Worm (Caenorhabditis elegans) whole organism, late embryonic: ENCODE measurements around the gene czw-1.
A peak's percentile ranks its signal among the peaks of the same experiment; 100 is the strongest.

Source experiments
- C38D4.7 ChIP-seq: fragments of 200-800 bp; sonication (Bioruptor generic); optimal IDR thresholded peaks from 2 replicates; lab custom pipeline; 2018; ENCODE audit warnings: mild to moderate bottlenecking, missing genetic modification characterization, moderate library complexity, missing compliant biosample characterization
- F13H6.1 ChIP-seq: sonication (generic microtip); optimal IDR thresholded peaks from 2 replicates; lab custom pipeline; 2016; ENCODE audit warnings: missing genetic modification characterization, missing compliant biosample characterization
- Y22D7AL.16 ChIP-seq: sonication (generic microtip); optimal IDR thresholded peaks from 2 replicates; lab custom pipeline; 2016; ENCODE audit warnings: missing genetic modification characterization, missing compliant biosample characterization
- ceh-14 ChIP-seq: sonication (generic microtip); optimal IDR thresholded peaks from 2 replicates; lab custom pipeline; 2016; ENCODE audit warnings: missing genotype, missing genetic modification characterization, missing compliant biosample characterization
- ceh-18 ChIP-seq: sonication (generic microtip); optimal IDR thresholded peaks from 2 replicates; lab custom pipeline; 2016; ENCODE audit warnings: missing genetic modification characterization, missing compliant biosample characterization
- ceh-2 ChIP-seq: sonication (generic microtip); optimal IDR thresholded peaks from 2 replicates; lab custom pipeline; 2016; ENCODE audit warnings: missing genotype, missing genetic modification characterization, missing compliant biosample characterization
- ceh-22 ChIP-seq: sonication (generic microtip); optimal IDR thresholded peaks from 2 replicates; lab custom pipeline; 2017; ENCODE audit warnings: missing biosample characterization, missing genetic modification characterization
- ceh-24 ChIP-seq: sonication (generic microtip); optimal IDR thresholded peaks from 2 replicates; lab custom pipeline; 2016; ENCODE audit warnings: mild to moderate bottlenecking, missing genetic modification characterization, missing compliant biosample characterization
- ceh-30 ChIP-seq: fragments of 150-350 bp; optimal IDR thresholded peaks from 2 replicates; lab custom pipeline; 2014; ENCODE audit warnings: missing biosample characterization, missing genetic modification characterization
- ceh-34 ChIP-seq: sonication (generic microtip); optimal IDR thresholded peaks from 2 replicates; lab custom pipeline; 2016; ENCODE audit warnings: mild to moderate bottlenecking, missing genetic modification characterization, missing compliant biosample characterization
- ceh-48 ChIP-seq: sonication (generic microtip); optimal IDR thresholded peaks from 2 replicates; lab custom pipeline; 2016; ENCODE audit warnings: missing genetic modification characterization, inconsistent platforms, missing compliant biosample characterization
- dmd-4 ChIP-seq: sonication (generic microtip); optimal IDR thresholded peaks from 2 replicates; lab custom pipeline; 2016; ENCODE audit warnings: borderline replicate concordance, missing genetic modification characterization, missing compliant biosample characterization
- dve-1 ChIP-seq: sonication (generic microtip); optimal IDR thresholded peaks from 2 replicates; lab custom pipeline; 2017; ENCODE audit warnings: antibody characterized with exemption, mild to moderate bottlenecking, missing genetic modification characterization, missing compliant biosample characterization
- elt-2 ChIP-seq: sonication (generic microtip); optimal IDR thresholded peaks from 2 replicates; lab custom pipeline; 2016; ENCODE audit warnings: missing genetic modification reagents, missing genetic modification characterization, missing compliant biosample characterization
- elt-4 ChIP-seq: sonication (generic microtip); optimal IDR thresholded peaks from 2 replicates; lab custom pipeline; 2016; ENCODE audit warnings: missing genetic modification characterization, missing compliant biosample characterization
- eyg-1 ChIP-seq: sonication (generic microtip); optimal IDR thresholded peaks from 2 replicates; lab custom pipeline; 2016; ENCODE audit warnings: missing genotype, missing genetic modification characterization, missing compliant biosample characterization
- fax-1 ChIP-seq: sonication (generic microtip); optimal IDR thresholded peaks from 2 replicates; lab custom pipeline; 2016; ENCODE audit warnings: missing genotype, missing genetic modification characterization, missing compliant biosample characterization
- fkh-10 ChIP-seq: fragments of 150-350 bp; optimal IDR thresholded peaks from 2 replicates; lab custom pipeline; 2014; ENCODE audit warnings: missing biosample characterization, missing genetic modification reagents, missing genetic modification characterization
- hlh-30 ChIP-seq: sonication (generic microtip); optimal IDR thresholded peaks from 2 replicates; lab custom pipeline; 2017; ENCODE audit warnings: antibody characterized with exemption, missing genetic modification characterization, missing compliant biosample characterization; ENCODE audit not compliant: insufficient read depth
- lin-11 ChIP-seq: fragments of 200-800 bp; sonication (Bioruptor generic); optimal IDR thresholded peaks from 2 replicates; lab custom pipeline; 2018; ENCODE audit warnings: mild to moderate bottlenecking, missing genetic modification characterization, missing compliant biosample characterization
- pat-9 ChIP-seq: fragments of 200-800 bp; sonication (Bioruptor generic); optimal IDR thresholded peaks from 2 replicates; lab custom pipeline; 2018; ENCODE audit warnings: mild to moderate bottlenecking, missing genetic modification characterization, moderate library complexity, missing compliant biosample characterization
- pha-2 ChIP-seq: sonication (generic microtip); optimal IDR thresholded peaks from 2 replicates; lab custom pipeline; 2017; ENCODE audit warnings: mild to moderate bottlenecking, missing genetic modification characterization, missing compliant biosample characterization
- pha-4 ChIP-seq: fragments of 150-350 bp; optimal IDR thresholded peaks from 2 replicates; lab custom pipeline; 2018; ENCODE audit warnings: missing biosample characterization, missing genetic modification reagents, missing genetic modification characterization
- sdc-2 ChIP-seq: sonication (generic microtip); optimal IDR thresholded peaks from 2 replicates; lab custom pipeline; 2016; ENCODE audit warnings: missing genotype, missing genetic modification characterization, missing compliant biosample characterization
- sox-2 ChIP-seq: fragments of 200-800 bp; sonication (Bioruptor generic); IDR thresholded peaks from 2 replicates; pipeline ENCODE4 v1.3.6; 2022; ENCODE audit warnings: missing genetic modification reagents, missing genetic modification characterization, missing compliant biosample characterization
- syd-9 ChIP-seq: sonication (generic microtip); optimal IDR thresholded peaks from 2 replicates; lab custom pipeline; 2016; ENCODE audit warnings: mild to moderate bottlenecking, missing genetic modification characterization, moderate library complexity, missing compliant biosample characterization
- tbx-2 ChIP-seq: sonication (generic microtip); optimal IDR thresholded peaks from 2 replicates; lab custom pipeline; 2016; ENCODE audit warnings: missing genetic modification characterization, missing compliant biosample characterization
- tbx-7 ChIP-seq: sonication (generic microtip); optimal IDR thresholded peaks from 2 replicates; lab custom pipeline; 2016; ENCODE audit warnings: missing genotype, missing genetic modification characterization, missing compliant biosample characterization
- ttx-3 ChIP-seq: sonication (generic microtip); optimal IDR thresholded peaks from 2 replicates; lab custom pipeline; 2016; ENCODE audit warnings: missing genetic modification reagents, missing genetic modification characterization, missing compliant biosample characterization
- unc-3 ChIP-seq, 2 experiments: fragments of 200-800 bp in 1 of 2; sonication (Bioruptor generic) in 1 of 2; sonication (generic microtip) in 1 of 2; conservative IDR thresholded peaks in 1 of 2; optimal IDR thresholded peaks in 1 of 2; 2 replicates each; pipeline versions ENCODE4 v1.3.6 to Lab custom; 2016 to 2022; ENCODE audit warnings: missing compliant biosample characterization in 2 of 2, missing genetic modification characterization in 2 of 2, missing genetic modification reagents in 1 of 2
- unc-42 ChIP-seq: sonication (generic microtip); optimal IDR thresholded peaks from 2 replicates; lab custom pipeline; 2016; ENCODE audit warnings: missing genotype, missing genetic modification characterization, missing compliant biosample characterization
- unc-55 ChIP-seq: sonication (generic microtip); optimal IDR thresholded peaks from 2 replicates; lab custom pipeline; 2017; ENCODE audit warnings: missing biosample characterization, missing genetic modification reagents, missing genetic modification characterization
- unc-86 ChIP-seq: sonication (generic microtip); optimal IDR thresholded peaks from 2 replicates; lab custom pipeline; 2016; ENCODE audit warnings: missing genetic modification characterization, missing compliant biosample characterization
- ztf-16 ChIP-seq: sonication (generic microtip); optimal IDR thresholded peaks from 2 replicates; lab custom pipeline; 2017; ENCODE audit warnings: missing genetic modification characterization, missing compliant biosample characterization

Gene czw-1

ce11 chrIV:7946457-7946856 lies at the start of gene czw-1:
Gene czw-1, minus strand, starts transcription at chrIV:7946825.
- TF ChIP-seq elt-2 (tag; lab: Kevin White, UChicago): no peak
- no peak for TF ChIP-seq hlh-30 (tag; lab: Kevin White, UChicago)
- TF ChIP-seq pat-9 (tag; lab: Kevin White, UChicago): no peak
- TF ChIP-seq F13H6.1 (tag; lab: Kevin White, UChicago): no peak
- TF ChIP-seq ceh-2: no peak
- TF ChIP-seq syd-9 (tag; lab: Kevin White, UChicago): no peak
- TF ChIP-seq dve-1 (tag; lab: Kevin White, UChicago): no peak
- no peak for TF ChIP-seq sdc-2 (tag; lab: Kevin White, UChicago)
- no peak for TF ChIP-seq tbx-2 (tag; lab: Kevin White, UChicago)
- no peak for TF ChIP-seq ttx-3 (tag; lab: Kevin White, UChicago)
- TF ChIP-seq fkh-10 (GFP tag; lab: Kevin White, UChicago): no peak
- no peak for TF ChIP-seq ceh-18 (tag; lab: Kevin White, UChicago)
- TF ChIP-seq ceh-24: no peak

ce11 chrIV:7994715-7995114 lies 48.1 kb upstream of the czw-1 start:
- TF ChIP-seq sox-2 (GFP tag; lab: Robert Waterston, UW) (no peak), elt-2 (tag; lab: Kevin White, UChicago) (no peak), pha-4 (tag; lab: Kevin White, UChicago) (no peak), tbx-7 (tag; lab: Kevin White, UChicago) (no peak), pat-9 (tag; lab: Kevin White, UChicago) (no peak), ceh-22 (tag; lab: Kevin White, UChicago) (no peak), dve-1 (tag; lab: Kevin White, UChicago) (no peak), pha-2 (tag; lab: Kevin White, UChicago) (no peak), unc-42 (tag; lab: Kevin White, UChicago) (no peak), unc-86 (tag; lab: Kevin White, UChicago) (no peak), ztf-16 (tag; lab: Kevin White, UChicago) (no peak), Y22D7AL.16 (no peak), unc-3 (GFP tag; conservative IDR thresholded peaks at IDR 0.05; lab: Robert Waterston, UW) (no peak), unc-3 (tag; optimal IDR thresholded peaks at IDR 0.05; lab: Kevin White, UChicago) (no peak), tbx-2 (tag; lab: Kevin White, UChicago) (no peak), F13H6.1 (tag; lab: Kevin White, UChicago) (no peak), ceh-48 (tag; lab: Kevin White, UChicago) (no peak), syd-9 (tag; lab: Kevin White, UChicago) (no peak), elt-4 (tag; lab: Kevin White, UChicago) (no peak)

- TF ChIP-seq fax-1 (tag; lab: Kevin White, UChicago) (no peak), ceh-34 (tag; lab: Kevin White, UChicago) (no peak), ceh-18 (tag; lab: Kevin White, UChicago) (no peak), eyg-1 (tag; lab: Kevin White, UChicago) (no peak), C38D4.7 (GFP tag; lab: Kevin White, UChicago) (no peak), ceh-30 (no peak), dve-1 (tag; lab: Kevin White, UChicago) (no peak)
Measured at ce11 chrIV:7988385-7988784, 41.8 kb upstream of the czw-1 start, which contains the start of gene col-115. Gene col-115, plus strand, starts transcription at chrIV:7988685.

- no peak for TF ChIP-seq ttx-3 (tag; lab: Kevin White, UChicago)
- no peak for TF ChIP-seq lin-11
Measured at ce11 chrIV:7987083-7987482, 40.5 kb upstream of the czw-1 start, which contains the start of gene mec-17. Gene mec-17, minus strand, starts transcription at chrIV:7987183.

ce11 chrIV:7985737-7986136 lies 39.1 kb upstream of the czw-1 start:
- no peak for TF ChIP-seq unc-55
- no peak for TF ChIP-seq ceh-14 (tag; lab: Kevin White, UChicago)
- no peak for TF ChIP-seq dmd-4 (tag; lab: Kevin White, UChicago)
- TF ChIP-seq elt-2 (tag; lab: Kevin White, UChicago): peak; percentile 84
- TF ChIP-seq ceh-34 (tag; lab: Kevin White, UChicago): no peak
- TF ChIP-seq tbx-2 (tag; lab: Kevin White, UChicago): no peak
